Worm (Caenorhabditis elegans) whole organism, mixed stage, embryonic: ENCODE data around the gene natb-1.
A peak's percentile ranks its signal among the peaks of the same experiment; 100 is the strongest.

Experiments
- M03D4.4 ChIP-seq: sonication (generic microtip); optimal IDR thresholded peaks from 2 replicates; lab custom pipeline; 2017; ENCODE audit warnings: mild to moderate bottlenecking, missing genetic modification characterization, missing compliant biosample characterization
- bed-3 ChIP-seq: fragments of 200-800 bp; sonication (Bioruptor generic); optimal IDR thresholded peaks from 3 replicates; lab custom pipeline; 2018; ENCODE audit warnings: mild to moderate bottlenecking, missing genetic modification characterization, moderate library complexity, missing compliant biosample characterization
- blmp-1 ChIP-seq: fragments of 150-350 bp; optimal IDR thresholded peaks from 2 replicates; lab custom pipeline; 2014; ENCODE audit warnings: missing biosample characterization, missing genetic modification characterization
- ceh-39 ChIP-seq: fragments of 150-350 bp; optimal IDR thresholded peaks from 2 replicates; lab custom pipeline; 2014; ENCODE audit warnings: missing biosample characterization, missing genetic modification characterization
- ceh-43 ChIP-seq: fragments of 200-800 bp; sonication (Bioruptor generic); optimal IDR thresholded peaks from 2 replicates; lab custom pipeline; 2018; ENCODE audit warnings: mild to moderate bottlenecking, missing genetic modification characterization, moderate library complexity, missing compliant biosample characterization
- ceh-83 ChIP-seq: fragments of 200-800 bp; sonication (Bioruptor generic); optimal IDR thresholded peaks from 2 replicates; lab custom pipeline; 2018; ENCODE audit warnings: mild to moderate bottlenecking, missing genetic modification characterization, missing compliant biosample characterization
- ces-1 ChIP-seq: fragments of 150-350 bp; optimal IDR thresholded peaks from 2 replicates; lab custom pipeline; 2014; ENCODE audit warnings: missing biosample characterization, missing genetic modification reagents, missing genetic modification characterization
- cnd-1 ChIP-seq: fragments of 200-800 bp; sonication (Bioruptor generic); optimal IDR thresholded peaks from 2 replicates; lab custom pipeline; 2018; ENCODE audit warnings: mild to moderate bottlenecking, missing genetic modification characterization, missing compliant biosample characterization
- elt-1 ChIP-seq: sonication (generic microtip); optimal IDR thresholded peaks from 2 replicates; lab custom pipeline; 2017; ENCODE audit warnings: missing genetic modification characterization, mild to moderate bottlenecking, missing compliant biosample characterization, antibody characterized with exemption, moderate library complexity, borderline replicate concordance; ENCODE audit not compliant: insufficient read depth
- elt-3 ChIP-seq: fragments of 150-350 bp; optimal IDR thresholded peaks from 2 replicates; lab custom pipeline; 2014; ENCODE audit warnings: missing biosample characterization, missing genetic modification characterization
- flh-1 ChIP-seq: fragments of 200-800 bp; sonication (Bioruptor generic); optimal IDR thresholded peaks from 2 replicates; lab custom pipeline; 2018; ENCODE audit warnings: mild to moderate bottlenecking, missing genetic modification characterization, moderate library complexity, missing compliant biosample characterization
- ham-2 ChIP-seq: fragments of 200-800 bp; sonication (Bioruptor generic); optimal IDR thresholded peaks from 2 replicates; lab custom pipeline; 2018; ENCODE audit warnings: mild to moderate bottlenecking, missing genetic modification characterization, missing compliant biosample characterization
- hlh-1 ChIP-seq: fragments of 150-350 bp; optimal IDR thresholded peaks from 2 replicates; lab custom pipeline; 2014; ENCODE audit warnings: missing biosample characterization, missing genetic modification reagents, missing genetic modification characterization
- lin-13 ChIP-seq: fragments of 150-350 bp; optimal IDR thresholded peaks from 2 replicates; lab custom pipeline; 2014; ENCODE audit warnings: missing biosample characterization, missing genetic modification characterization
- lin-32 ChIP-seq: fragments of 200-800 bp; sonication (Bioruptor generic); optimal IDR thresholded peaks from 2 replicates; lab custom pipeline; 2018; ENCODE audit warnings: mild to moderate bottlenecking, missing genetic modification characterization, missing compliant biosample characterization
- lsy-2 ChIP-seq: fragments of 150-350 bp; optimal IDR thresholded peaks from 2 replicates; lab custom pipeline; 2014; ENCODE audit warnings: missing biosample characterization, missing genetic modification characterization
- mab-5 ChIP-seq: fragments of 150-350 bp; optimal IDR thresholded peaks from 2 replicates; lab custom pipeline; 2014; ENCODE audit warnings: missing biosample characterization, missing genetic modification characterization
- mep-1 ChIP-seq: fragments of 150-350 bp; optimal IDR thresholded peaks from 2 replicates; lab custom pipeline; 2017; ENCODE audit warnings: missing biosample characterization, missing genetic modification reagents, missing genetic modification characterization, inconsistent platforms
- mls-2 ChIP-seq: sonication (generic microtip); optimal IDR thresholded peaks from 2 replicates; lab custom pipeline; 2016; ENCODE audit warnings: mild to moderate bottlenecking, missing genetic modification characterization, moderate library complexity, missing compliant biosample characterization
- nhr-12 ChIP-seq: fragments of 150-350 bp; optimal IDR thresholded peaks from 2 replicates; lab custom pipeline; 2014; ENCODE audit warnings: missing biosample characterization, missing genetic modification characterization
- nhr-2 ChIP-seq: fragments of 150-350 bp; optimal IDR thresholded peaks from 2 replicates; lab custom pipeline; 2014; ENCODE audit warnings: missing biosample characterization, missing genetic modification characterization
- nhr-237 ChIP-seq: fragments of 150-350 bp; optimal IDR thresholded peaks from 2 replicates; lab custom pipeline; 2014; ENCODE audit warnings: missing biosample characterization, missing genetic modification characterization
- nhr-28 ChIP-seq: fragments of 150-350 bp; optimal IDR thresholded peaks from 2 replicates; lab custom pipeline; 2014; ENCODE audit warnings: missing biosample characterization, missing genetic modification characterization
- nhr-76 ChIP-seq: sonication (generic microtip); optimal IDR thresholded peaks from 2 replicates; lab custom pipeline; 2017; ENCODE audit warnings: missing biosample characterization, missing genetic modification characterization
- pha-4 ChIP-seq: fragments of 150-350 bp; optimal IDR thresholded peaks from 2 replicates; lab custom pipeline; 2018; ENCODE audit warnings: missing biosample characterization, missing genetic modification reagents, missing genetic modification characterization
- snpc-4 ChIP-seq: fragments of 150-350 bp; optimal IDR thresholded peaks from 2 replicates; lab custom pipeline; 2014; ENCODE audit warnings: missing biosample characterization, missing genetic modification characterization
- sptf-1 ChIP-seq: sonication (generic microtip); optimal IDR thresholded peaks from 2 replicates; lab custom pipeline; 2017; ENCODE audit warnings: mild to moderate bottlenecking, missing genetic modification characterization, moderate library complexity, missing compliant biosample characterization
- unc-120 ChIP-seq: sonication (generic microtip); optimal IDR thresholded peaks from 2 replicates; lab custom pipeline; 2017; ENCODE audit warnings: missing genetic modification characterization, missing compliant biosample characterization; ENCODE audit not compliant: poor library complexity, severe bottlenecking
- unc-39 ChIP-seq: fragments of 150-350 bp; optimal IDR thresholded peaks from 2 replicates; lab custom pipeline; 2014; ENCODE audit warnings: missing biosample characterization, missing genetic modification characterization
- unc-62 ChIP-seq: fragments of 150-350 bp; optimal IDR thresholded peaks from 2 replicates; lab custom pipeline; 2014; ENCODE audit warnings: missing biosample characterization, missing genetic modification reagents, missing genetic modification characterization
- ztf-11 ChIP-seq: fragments of 150-350 bp; optimal IDR thresholded peaks from 2 replicates; lab custom pipeline; 2014; ENCODE audit warnings: missing biosample characterization, missing genetic modification characterization

The natb-1 gene

DNA sequence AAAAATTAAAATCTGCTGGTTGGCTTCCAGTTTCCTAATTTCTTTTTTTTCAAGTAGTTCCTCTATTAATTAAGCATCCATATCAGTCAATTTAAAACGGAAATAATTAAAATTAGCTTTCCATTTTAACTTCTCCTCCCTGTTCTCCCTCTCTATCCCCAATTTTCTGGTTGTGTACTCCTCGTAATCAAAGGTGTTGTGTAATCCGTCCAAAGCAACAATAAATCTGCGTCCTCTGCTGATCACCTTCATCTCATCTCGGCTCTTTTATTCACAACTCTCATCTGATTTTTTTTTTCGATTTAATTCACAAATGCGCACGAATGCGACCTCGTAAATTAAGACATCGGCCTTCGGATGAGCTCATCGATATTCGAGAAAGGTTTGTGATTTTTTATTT, 12.6 kb upstream of the natb-1 start, which contains the start of gene Y97E10AR.2:
Y97E10AR.2 (plus strand) TSS at position 301 of the 400 bp plus-strand sequence.
- peak; percentile 26 for TF ChIP-seq hlh-1
- no peak for TF ChIP-seq nhr-12
- no peak for TF ChIP-seq mab-5
- no peak for TF ChIP-seq nhr-76
- TF ChIP-seq ceh-83 (GFP tag; lab: Kevin White, UChicago) = no peak

DNA sequence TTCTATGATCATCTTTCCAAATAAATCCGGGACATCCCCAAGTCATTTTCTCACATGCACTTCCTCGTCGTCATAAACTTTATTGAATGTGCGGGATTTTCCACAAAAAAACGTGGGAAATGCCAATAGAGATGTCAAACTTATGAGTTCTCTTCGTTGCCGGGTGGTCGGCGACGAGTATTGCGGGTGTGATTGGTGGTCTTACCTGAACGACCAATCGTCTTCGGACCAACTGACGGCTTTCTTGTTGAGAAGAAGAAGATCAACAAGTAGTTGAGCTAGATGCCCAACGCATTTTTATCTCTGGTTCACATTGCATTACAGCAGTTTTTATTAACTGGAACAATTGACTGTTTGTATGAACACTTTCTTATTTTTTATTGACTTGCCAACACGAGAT, 11.9 kb upstream of the natb-1 start:
- no peak for TF ChIP-seq cnd-1 (tag; lab: Kevin White, UChicago)
- peak; percentile 53 for TF ChIP-seq hlh-1

DNA sequence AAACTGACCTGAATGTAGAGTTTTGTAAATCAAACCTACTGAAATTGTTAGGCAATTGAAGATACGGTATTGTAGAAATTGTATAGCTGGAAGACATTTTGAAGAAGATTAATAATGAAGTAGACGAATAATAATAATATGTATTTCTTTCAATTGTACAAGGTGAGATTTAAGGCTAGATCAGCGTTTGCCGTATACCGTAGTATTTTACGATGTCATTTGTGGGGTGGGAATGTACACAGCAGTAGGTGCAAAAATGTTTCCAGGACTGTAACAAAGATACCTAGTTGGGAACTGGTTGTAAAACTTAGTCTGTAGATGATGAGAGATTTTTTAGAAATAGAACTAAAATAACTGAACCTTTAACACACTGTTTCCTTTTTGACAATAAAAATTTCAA, 11.3 kb upstream of the natb-1 start, which contains the start of gene ceh-76:
ceh-76 (minus strand) TSS at position 101 of the 400 bp plus-strand sequence.
- TF ChIP-seq elt-3 (tag; lab: Kevin White, UChicago) = no peak
- TF ChIP-seq ceh-43 (GFP tag; lab: Kevin White, UChicago) = no peak
- no peak for TF ChIP-seq unc-62 (GFP tag; lab: Kevin White, UChicago)
- no peak for TF ChIP-seq M03D4.4 (tag; lab: Kevin White, UChicago)
- TF ChIP-seq snpc-4 (tag; lab: Kevin White, UChicago) = no peak
- no peak for TF ChIP-seq elt-1 (tag; lab: Kevin White, UChicago)
- no peak for TF ChIP-seq pha-4
- TF ChIP-seq ceh-39 (tag; lab: Kevin White, UChicago) = no peak
- TF ChIP-seq mls-2 = no peak
- TF ChIP-seq blmp-1 (tag; lab: Kevin White, UChicago) = no peak
- TF ChIP-seq nhr-2 (tag; lab: Kevin White, UChicago) = no peak
- no peak for TF ChIP-seq hlh-1
- no peak for TF ChIP-seq nhr-12
- no peak for TF ChIP-seq bed-3 (GFP tag; lab: Kevin White, UChicago)
- TF ChIP-seq nhr-28 = no peak
- TF ChIP-seq ham-2 (GFP tag; lab: Kevin White, UChicago) = no peak
- TF ChIP-seq ceh-83 (GFP tag; lab: Kevin White, UChicago) = no peak

DNA sequence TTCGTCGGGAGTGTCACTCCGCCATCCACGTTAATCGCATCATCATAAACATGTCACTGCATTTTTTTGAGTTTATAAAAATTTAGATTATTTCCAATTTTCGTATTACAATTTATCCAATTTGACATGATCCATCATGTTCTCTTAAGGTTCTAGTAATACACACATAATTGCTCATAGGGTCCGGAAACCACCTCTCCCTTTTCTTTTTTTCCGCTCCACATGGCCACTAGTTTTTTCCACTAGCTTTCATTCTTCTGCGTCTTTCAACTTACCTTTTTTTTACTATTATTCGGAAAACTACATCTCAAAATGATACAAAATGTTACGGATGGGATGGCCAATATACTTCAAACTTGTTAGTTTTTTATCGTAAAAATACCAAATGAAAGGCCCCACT, 2.6 kb upstream of the natb-1 start, which contains the start of gene Y97E10AL.1:
Y97E10AL.1 (plus strand) TSS at position 301 of the 400 bp plus-strand sequence.
- TF ChIP-seq unc-39 (tag; lab: Kevin White, UChicago) (no peak), flh-1 (GFP tag; lab: Kevin White, UChicago) (no peak), lin-13 (tag; lab: Kevin White, UChicago) (no peak), ces-1 (GFP tag; lab: Kevin White, UChicago) (no peak), unc-120 (tag; lab: Kevin White, UChicago) (no peak), nhr-237 (tag; lab: Kevin White, UChicago) (no peak), M03D4.4 (tag; lab: Kevin White, UChicago) (no peak), snpc-4 (tag; lab: Kevin White, UChicago) (no peak), mls-2 (no peak), sptf-1 (tag; lab: Kevin White, UChicago) (no peak), elt-3 (tag; lab: Kevin White, UChicago) (no peak), ceh-83 (GFP tag; lab: Kevin White, UChicago) (no peak), pha-4 (no peak)

DNA sequence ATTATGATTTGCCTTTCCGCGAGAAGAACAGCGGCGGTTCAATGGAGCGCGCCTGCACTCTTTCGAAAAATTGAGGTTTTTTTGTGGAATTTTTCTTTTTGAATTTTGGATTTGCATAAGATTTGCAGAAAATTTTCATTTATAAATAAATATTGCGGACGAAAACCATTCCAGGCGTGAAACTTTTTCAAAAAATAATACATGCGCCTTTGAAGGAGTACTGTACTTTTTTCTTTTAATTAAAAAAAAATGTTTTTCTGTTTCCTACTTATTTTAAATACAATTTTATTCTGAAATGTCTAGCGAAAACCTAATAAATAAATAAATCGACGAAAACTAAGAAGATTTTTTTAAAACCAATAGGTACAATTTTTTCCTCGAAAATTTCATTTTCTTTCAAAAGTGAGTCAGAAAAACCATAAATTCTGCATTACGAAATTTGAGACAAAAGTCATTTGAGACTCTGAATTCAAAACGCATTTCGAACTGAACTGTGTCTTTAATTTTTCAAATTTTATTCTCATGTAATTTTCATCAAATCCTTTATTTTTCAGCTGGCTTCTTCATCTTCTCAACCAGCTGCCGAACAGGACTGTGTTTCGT, 2.1 kb downstream of the natb-1 start, which contains the start of gene F26D11.1:
F26D11.1 (plus strand) TSS at position 553 of the 603 bp plus-strand sequence.
- TF ChIP-seq unc-120 (tag; lab: Kevin White, UChicago) (no peak), ces-1 (GFP tag; lab: Kevin White, UChicago) (no peak), unc-62 (GFP tag; lab: Kevin White, UChicago) (no peak), ztf-11 (tag; lab: Kevin White, UChicago) (no peak), hlh-1 (no peak), elt-3 (tag; lab: Kevin White, UChicago) (no peak), elt-1 (tag; lab: Kevin White, UChicago) (no peak), lin-32 (no peak), unc-39 (tag; lab: Kevin White, UChicago) (no peak), mep-1 (tag; lab: Kevin White, UChicago) (no peak), lsy-2 (tag; lab: Kevin White, UChicago) (no peak), flh-1 (GFP tag; lab: Kevin White, UChicago) (no peak)
